Worm (Caenorhabditis elegans) whole organism, L1 larva: ENCODE measurements around the gene cut-3.

ENCODE experiments used
- C04F5.9 ChIP-seq: sonication (generic microtip); optimal IDR thresholded peaks from 2 replicates; lab custom pipeline; 2016; ENCODE audit warnings: missing genetic modification characterization, missing compliant biosample characterization
- C16A3.4 ChIP-seq: fragments of 150-350 bp; optimal IDR thresholded peaks from 2 replicates; lab custom pipeline; 2014; ENCODE audit warnings: missing biosample characterization, missing genetic modification characterization
- F16B12.6 ChIP-seq: fragments of 150-350 bp; optimal IDR thresholded peaks from 2 replicates; lab custom pipeline; 2014; ENCODE audit warnings: missing biosample characterization, missing genetic modification characterization
- aha-1 ChIP-seq: fragments of 150-350 bp; optimal IDR thresholded peaks from 2 replicates; lab custom pipeline; 2014; ENCODE audit warnings: missing biosample characterization, missing genetic modification characterization
- ama-1 ChIP-seq: fragments of 150-350 bp; optimal IDR thresholded peaks from 2 replicates; lab custom pipeline; 2014
- ceh-8 ChIP-seq: fragments of 200-800 bp; sonication (Bioruptor generic); optimal IDR thresholded peaks from 2 replicates; lab custom pipeline; 2018; ENCODE audit warnings: mild to moderate bottlenecking, missing genetic modification characterization, moderate library complexity, missing compliant biosample characterization
- ceh-82 ChIP-seq, 3 experiments: fragments of 150-350 bp in 1 of 3; sonication (generic microtip) in 2 of 3; optimal IDR thresholded peaks; 2 replicates each; lab custom pipeline; 2014 to 2017; ENCODE audit warnings: missing biosample characterization in 3 of 3, missing genetic modification characterization in 3 of 3
- ceh-90 ChIP-seq: sonication (generic microtip); optimal IDR thresholded peaks from 2 replicates; lab custom pipeline; 2016; ENCODE audit warnings: missing genetic modification characterization, missing compliant biosample characterization
- dpl-1 ChIP-seq, 3 experiments: fragments of 150-350 bp in 2 of 3; sonication (generic microtip) in 1 of 3; optimal IDR thresholded peaks; 2 replicates each; lab custom pipeline; 2014 to 2017; ENCODE audit warnings: missing biosample characterization in 3 of 3, missing genetic modification characterization in 3 of 3, missing genetic modification reagents in 3 of 3
- dsc-1 ChIP-seq: sonication (generic microtip); optimal IDR thresholded peaks from 2 replicates; lab custom pipeline; 2016; ENCODE audit warnings: mild to moderate bottlenecking, missing genetic modification characterization, missing compliant biosample characterization
- efl-1 ChIP-seq, 4 experiments: fragments of 150-350 bp; optimal IDR thresholded peaks in 3 of 4; peaks in 1 of 4; 1 replicate in 1 of 4; 2 replicates in 3 of 4; lab custom pipeline; 2014; ENCODE audit warnings: missing biosample characterization in 2 of 4, missing genetic modification characterization in 2 of 4, missing genetic modification reagents in 2 of 4
- efl-3 ChIP-seq: fragments of 200-800 bp; sonication (Bioruptor generic); optimal IDR thresholded peaks from 2 replicates; lab custom pipeline; 2018; ENCODE audit warnings: mild to moderate bottlenecking, missing genetic modification characterization, missing compliant biosample characterization
- egl-13 ChIP-seq: sonication (generic microtip); optimal IDR thresholded peaks from 2 replicates; lab custom pipeline; 2016; ENCODE audit warnings: missing genotype, missing genetic modification reagents, missing genetic modification characterization, missing compliant biosample characterization
- egl-27 ChIP-seq, 2 experiments: fragments of 150-350 bp in 1 of 2; sonication (generic microtip); optimal IDR thresholded peaks; 3 replicates each; lab custom pipeline; 2017 to 2018; ENCODE audit warnings: missing biosample characterization in 2 of 2, missing genetic modification characterization in 2 of 2, missing genetic modification reagents in 2 of 2
- elt-2 ChIP-seq: sonication (generic microtip); optimal IDR thresholded peaks from 2 replicates; lab custom pipeline; 2016; ENCODE audit warnings: missing genetic modification characterization, mild to moderate bottlenecking, inconsistent platforms, missing compliant biosample characterization, missing genetic modification reagents
- ets-5 ChIP-seq: fragments of 200-800 bp; sonication (Bioruptor generic); IDR thresholded peaks from 2 replicates; pipeline ENCODE4 v1.3.6; 2022; ENCODE audit warnings: missing genetic modification characterization, missing compliant biosample characterization
- fkh-8 ChIP-seq: sonication (generic microtip); optimal IDR thresholded peaks from 2 replicates; lab custom pipeline; 2016; ENCODE audit warnings: mild to moderate bottlenecking, missing genetic modification characterization, missing compliant biosample characterization
- fos-1 ChIP-seq: fragments of 150-350 bp; optimal IDR thresholded peaks from 2 replicates; lab custom pipeline; 2014; ENCODE audit warnings: missing biosample characterization, missing genetic modification characterization
- grh-1 ChIP-seq: fragments of 200-800 bp; sonication (Bioruptor generic); IDR thresholded peaks from 2 replicates; pipeline ENCODE4 v1.3.6; 2022; ENCODE audit warnings: missing genetic modification reagents, missing genetic modification characterization, missing compliant biosample characterization
- hlh-4 ChIP-seq: sonication (generic microtip); optimal IDR thresholded peaks from 2 replicates; lab custom pipeline; 2016; ENCODE audit warnings: mild to moderate bottlenecking, missing genetic modification characterization, missing compliant biosample characterization
- hpl-2 ChIP-seq: fragments of 150-350 bp; optimal IDR thresholded peaks from 2 replicates; lab custom pipeline; 2014; ENCODE audit warnings: missing biosample characterization, missing genetic modification reagents, missing genetic modification characterization
- irx-1 ChIP-seq: sonication (generic microtip); optimal IDR thresholded peaks from 2 replicates; lab custom pipeline; 2016; ENCODE audit warnings: missing genetic modification characterization, missing compliant biosample characterization
- lin-13 ChIP-seq: fragments of 150-350 bp; optimal IDR thresholded peaks from 2 replicates; lab custom pipeline; 2014; ENCODE audit warnings: missing biosample characterization, missing genetic modification reagents, missing genetic modification characterization
- lin-15B ChIP-seq: fragments of 150-350 bp; sonication (generic microtip); optimal IDR thresholded peaks from 3 replicates; lab custom pipeline; 2014; ENCODE audit warnings: missing biosample characterization, missing genetic modification characterization
- lin-35 ChIP-seq, 2 experiments: fragments of 150-350 bp; optimal IDR thresholded peaks; 2 replicates each; lab custom pipeline; 2014; ENCODE audit warnings: missing biosample characterization in 2 of 2, missing genetic modification characterization in 2 of 2, missing genetic modification reagents in 2 of 2
- lin-39 ChIP-seq: fragments of 150-350 bp; optimal IDR thresholded peaks from 2 replicates; lab custom pipeline; 2014; ENCODE audit warnings: missing biosample characterization, missing genetic modification reagents, missing genetic modification characterization
- lir-3 ChIP-seq: sonication (generic microtip); optimal IDR thresholded peaks from 2 replicates; lab custom pipeline; 2016; ENCODE audit warnings: mild to moderate bottlenecking, missing genetic modification characterization, moderate library complexity, missing compliant biosample characterization; ENCODE audit not compliant: poor library complexity
- lsy-2 ChIP-seq, 2 experiments: fragments of 150-350 bp; optimal IDR thresholded peaks; 2 replicates each; lab custom pipeline; 2014; ENCODE audit warnings: missing biosample characterization in 2 of 2, missing genetic modification characterization in 2 of 2
- mab-9 ChIP-seq: fragments of 200-800 bp; sonication (Bioruptor generic); IDR thresholded peaks from 2 replicates; pipeline ENCODE4 v1.3.6; 2022; ENCODE audit warnings: missing genetic modification reagents, missing genetic modification characterization, missing compliant biosample characterization
- nhr-12 ChIP-seq: sonication (generic microtip); optimal IDR thresholded peaks from 2 replicates; lab custom pipeline; 2017; ENCODE audit warnings: missing biosample characterization, missing genetic modification characterization
- nhr-20 ChIP-seq: sonication (generic microtip); optimal IDR thresholded peaks from 2 replicates; lab custom pipeline; 2016; ENCODE audit warnings: mild to moderate bottlenecking, missing genetic modification characterization, missing compliant biosample characterization
- nhr-237 ChIP-seq: fragments of 150-350 bp; optimal IDR thresholded peaks from 2 replicates; lab custom pipeline; 2014; ENCODE audit warnings: missing biosample characterization, missing genetic modification characterization
- nhr-47 ChIP-seq: sonication (generic microtip); optimal IDR thresholded peaks from 2 replicates; lab custom pipeline; 2016; ENCODE audit warnings: mild to moderate bottlenecking, missing genetic modification characterization, moderate library complexity, missing compliant biosample characterization
- nhr-71 ChIP-seq: sonication (generic microtip); optimal IDR thresholded peaks from 2 replicates; lab custom pipeline; 2016; ENCODE audit warnings: mild to moderate bottlenecking, missing genetic modification characterization, moderate library complexity, missing compliant biosample characterization
- nhr-76 ChIP-seq: sonication (generic microtip); optimal IDR thresholded peaks from 2 replicates; lab custom pipeline; 2017; ENCODE audit warnings: missing biosample characterization, missing genetic modification characterization
- nhr-77 ChIP-seq: fragments of 150-350 bp; optimal IDR thresholded peaks from 2 replicates; lab custom pipeline; 2014; ENCODE audit warnings: missing biosample characterization, missing genetic modification characterization
- nhr-85 ChIP-seq: sonication (generic microtip); peaks from one replicate; lab custom pipeline; 2016; ENCODE audit warnings: missing genetic modification characterization, inconsistent platforms, missing compliant biosample characterization
- nhr-90 ChIP-seq: sonication (generic microtip); optimal IDR thresholded peaks from 2 replicates; lab custom pipeline; 2016; ENCODE audit warnings: mild to moderate bottlenecking, missing genetic modification characterization, missing compliant biosample characterization; ENCODE audit not compliant: poor library complexity
- pqm-1 ChIP-seq: sonication (generic microtip); optimal IDR thresholded peaks from 3 replicates; lab custom pipeline; 2017; ENCODE audit warnings: missing biosample characterization, missing genetic modification characterization
- rnt-1 ChIP-seq: sonication (generic microtip); optimal IDR thresholded peaks from 2 replicates; lab custom pipeline; 2016; ENCODE audit warnings: mild to moderate bottlenecking, missing genetic modification characterization, moderate library complexity, missing compliant biosample characterization
- skn-1 ChIP-seq: fragments of 150-350 bp; optimal IDR thresholded peaks from 2 replicates; lab custom pipeline; 2014; ENCODE audit warnings: missing biosample characterization, missing genetic modification characterization
- snpc-4 ChIP-seq: fragments of 150-350 bp; optimal IDR thresholded peaks from 2 replicates; lab custom pipeline; 2014; ENCODE audit warnings: missing biosample characterization, missing genetic modification characterization
- snu-23 ChIP-seq: sonication (generic microtip); optimal IDR thresholded peaks from 2 replicates; lab custom pipeline; 2016; ENCODE audit warnings: missing genetic modification characterization, missing compliant biosample characterization
- tbx-2 ChIP-seq: sonication (generic microtip); optimal IDR thresholded peaks from 2 replicates; lab custom pipeline; 2016; ENCODE audit warnings: missing genetic modification characterization, missing compliant biosample characterization
- unc-130 ChIP-seq: fragments of 150-350 bp; optimal IDR thresholded peaks from 2 replicates; lab custom pipeline; 2017; ENCODE audit warnings: missing biosample characterization, missing genetic modification characterization, inconsistent platforms
- unc-30 ChIP-seq: sonication (generic microtip); optimal IDR thresholded peaks from 2 replicates; lab custom pipeline; 2017; ENCODE audit warnings: missing biosample characterization, missing genetic modification characterization
- unc-62 ChIP-seq: fragments of 150-350 bp; optimal IDR thresholded peaks from 2 replicates; lab custom pipeline; 2014; ENCODE audit warnings: missing biosample characterization, missing genetic modification reagents, missing genetic modification characterization
- unc-86 ChIP-seq: sonication (generic microtip); optimal IDR thresholded peaks from 2 replicates; lab custom pipeline; 2016; ENCODE audit warnings: missing genetic modification characterization, missing compliant biosample characterization
- ztf-4 ChIP-seq: fragments of 150-350 bp; optimal IDR thresholded peaks from 2 replicates; lab custom pipeline; 2014; ENCODE audit warnings: missing biosample characterization, missing genetic modification characterization

cut-3 gene

DNA sequence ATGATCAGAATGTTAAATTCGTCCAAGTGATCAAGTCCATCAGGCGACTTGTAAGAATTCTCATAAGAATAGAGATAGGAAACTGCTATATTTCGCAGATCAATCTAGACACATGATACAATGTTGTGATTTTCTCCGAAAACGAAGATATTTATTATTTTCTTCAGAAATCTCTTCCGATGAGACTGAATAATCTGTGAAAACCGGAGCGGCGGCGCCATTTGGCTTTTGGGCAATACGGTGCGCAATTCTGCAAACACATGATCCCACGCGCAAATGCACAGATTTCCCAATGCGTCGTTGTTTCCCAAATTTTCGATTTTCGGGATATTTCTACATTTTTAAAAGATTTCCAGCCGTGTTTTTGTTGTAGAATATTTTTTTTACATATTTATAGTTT lies 4.5 kb downstream of the cut-3 start (continued):
- no peak for TF ChIP-seq pqm-1 (tag; lab: Kevin White, UChicago)
- no peak for TF ChIP-seq aha-1 (tag; lab: Kevin White, UChicago)
- TF ChIP-seq grh-1 (GFP tag; lab: Robert Waterston, UW), result no peak
- no peak for TF ChIP-seq mab-9
- TF ChIP-seq lin-39 (tag; lab: Kevin White, UChicago), result no peak
- no peak for TF ChIP-seq unc-86 (tag; lab: Kevin White, UChicago)
- TF ChIP-seq ceh-90 (tag; lab: Kevin White, UChicago), result no peak
- TF ChIP-seq egl-13 (tag; lab: Kevin White, UChicago), result no peak
- no peak for TF ChIP-seq dsc-1 (tag; lab: Kevin White, UChicago)
- TF ChIP-seq ceh-82 (tag; optimal IDR thresholded peaks at IDR 0.05; lab: Kevin White, UChicago), result peak; percentile 14 to 56 (median 37)
- TF ChIP-seq fkh-8 (tag; lab: Kevin White, UChicago), result no peak
- no peak for TF ChIP-seq egl-27 (tag; optimal IDR thresholded peaks at IDR 0.05; lab: Kevin White, UChicago)
- TF ChIP-seq dpl-1 (GFP tag; optimal IDR thresholded peaks at IDR 0.05; lab: Kevin White, UChicago), result peak; percentile 34 to 58 (median 51)
- no peak for TF ChIP-seq ama-1
- TF ChIP-seq C04F5.9 (tag; lab: Kevin White, UChicago), result no peak
- peak; percentile 42 for TF ChIP-seq nhr-90
- TF ChIP-seq irx-1, result peak; percentile 15
- peak; percentile 0 for TF ChIP-seq lin-15B (tag; lab: Kevin White, UChicago)
- no peak for TF ChIP-seq nhr-12 (tag; lab: Kevin White, UChicago)
- TF ChIP-seq tbx-2 (tag; lab: Kevin White, UChicago), result peak; percentile 38
- no peak for TF ChIP-seq lir-3
- peak; percentile 8 for TF ChIP-seq lin-13 (GFP tag; lab: Kevin White, UChicago)
- no peak for TF ChIP-seq nhr-237 (tag; lab: Kevin White, UChicago)
- peak; percentile 60 for TF ChIP-seq nhr-20 (tag; lab: Kevin White, UChicago)
- no peak for TF ChIP-seq hpl-2 (GFP tag; lab: Kevin White, UChicago)
- TF ChIP-seq elt-2, result no peak
- peak; percentile 71 for TF ChIP-seq nhr-71
- TF ChIP-seq ztf-4 (tag; lab: Kevin White, UChicago), result no peak
- TF ChIP-seq fos-1 (tag; lab: Kevin White, UChicago), result no peak
- TF ChIP-seq snpc-4, result peak; percentile 24
- TF ChIP-seq ceh-8 (GFP tag; lab: Kevin White, UChicago), result no peak
- TF ChIP-seq skn-1 (tag; lab: Kevin White, UChicago), result peak; percentile 9
- TF ChIP-seq nhr-47 (tag; lab: Kevin White, UChicago), result peak; percentile 63
- TF ChIP-seq unc-62, result no peak
- TF ChIP-seq unc-30 (tag; lab: Kevin White, UChicago), result no peak
- TF ChIP-seq, all 84 proteins: peak for 31

DNA sequence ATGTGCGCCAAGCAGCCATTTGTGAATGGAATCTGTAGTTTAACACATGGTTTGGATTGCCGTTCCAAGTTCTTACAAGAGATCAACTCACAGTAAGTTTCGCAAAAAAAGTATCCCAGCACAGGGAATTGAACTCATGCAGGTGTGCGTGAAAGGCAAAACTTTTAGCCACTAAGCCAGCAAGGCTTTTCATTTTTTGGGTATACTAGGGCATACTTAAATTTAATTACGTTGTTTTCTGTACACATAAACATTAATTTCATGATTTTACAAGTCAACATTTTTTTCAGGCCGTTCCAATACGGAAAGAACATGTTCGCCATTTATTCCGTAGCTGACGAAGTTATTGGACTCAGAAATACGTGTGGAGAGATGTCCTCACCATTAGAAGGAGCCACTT lies 5.1 kb downstream of the cut-3 start:
- TF ChIP-seq grh-1 (GFP tag; lab: Robert Waterston, UW) (no peak), rnt-1 (tag; lab: Kevin White, UChicago) (no peak), mab-9 (no peak), C16A3.4 (tag; lab: Kevin White, UChicago) (no peak), unc-130 (tag; lab: Kevin White, UChicago) (no peak), unc-62 (no peak), snu-23 (GFP tag; lab: Kevin White, UChicago) (no peak), hlh-4 (tag; lab: Kevin White, UChicago) (no peak), skn-1 (tag; lab: Kevin White, UChicago) (no peak), fos-1 (tag; lab: Kevin White, UChicago) (no peak), lin-35 (GFP tag; optimal IDR thresholded peaks at IDR 0.05; lab: Kevin White, UChicago) (no peak), nhr-76 (tag; lab: Kevin White, UChicago) (no peak), ets-5 (GFP tag; lab: Robert Waterston, UW) (no peak), lsy-2 (tag; optimal IDR thresholded peaks at IDR 0.05; lab: Kevin White, UChicago) (peak in 1 of 2 experiments; percentile 16), efl-1 (optimal IDR thresholded peaks at IDR 0.05; lab: Kevin White, UChicago) (no peak), efl-1 (GFP tag; optimal IDR thresholded peaks at IDR 0.05 in 1 of 2; lab: Kevin White, UChicago) (peak in 1 of 2 experiments; percentile 91), efl-3 (no peak), dpl-1 (GFP tag; optimal IDR thresholded peaks at IDR 0.05; lab: Kevin White, UChicago) (no peak), F16B12.6 (peak; percentile 0), nhr-85 (no peak), nhr-77 (tag; lab: Kevin White, UChicago) (no peak), egl-13 (tag; lab: Kevin White, UChicago) (no peak)
- TF ChIP-seq, all 84 proteins: peak for 3
